Fruit fly (Drosophila melanogaster) whole organism, larva: ENCODE results near the gene CG17129.

Source experiments
- noc ChIP-seq: fragments of 200-800 bp; sonication (Bioruptor generic); optimal IDR thresholded peaks from 3 replicates; lab custom pipeline; 2019; ENCODE audit warnings: missing biosample characterization, mild to moderate bottlenecking, missing genetic modification characterization, moderate library complexity

CG17129 gene

dm6 chr3L:710345-710822 is 30.3 kb upstream of the CG17129 start, which contains the start of gene CkIIalpha-i3:
TSS of gene CkIIalpha-i3 (minus strand) at chr3L:710607.
- no peak for TF ChIP-seq noc

- TF ChIP-seq noc, result no peak
Observed at dm6 chr3L:709882-710281, 29.8 kb upstream of the CG17129 start.

- no peak for TF ChIP-seq noc
Observed at dm6 chr3L:707992-708489, 27.9 kb upstream of the CG17129 start, which contains the start of gene CG13895. TSS of gene CG13895 (minus strand) at chr3L:708205.

- no peak for TF ChIP-seq noc
Observed at dm6 chr3L:704661-705543, 24.8 kb upstream of the CG17129 start.

dm6 chr3L:703160-703793 is 23.2 kb upstream of the CG17129 start:
- no peak for TF ChIP-seq noc

- TF ChIP-seq noc, result no peak
Observed at dm6 chr3L:701798-702635, 21.9 kb upstream of the CG17129 start.

- TF ChIP-seq noc, result peak; percentile 43
Observed at dm6 chr3L:700160-700917, 20.2 kb upstream of the CG17129 start.

dm6 chr3L:699368-700150 is 19.4 kb upstream of the CG17129 start:
- no peak for TF ChIP-seq noc

- TF ChIP-seq noc, result no peak
Observed at dm6 chr3L:698748-699367, 18.7 kb upstream of the CG17129 start, which contains the start of gene CG13894. TSS of gene CG13894 (minus strand) at chr3L:699144.

- TF ChIP-seq noc, result no peak
Observed at dm6 chr3L:697724-698123, 17.6 kb upstream of the CG17129 start.

- TF ChIP-seq noc, result no peak
Observed at dm6 chr3L:697055-697427, 16.9 kb upstream of the CG17129 start.

- peak; percentile 85 for TF ChIP-seq noc
Observed at dm6 chr3L:696404-697054, 16.4 kb upstream of the CG17129 start.

- TF ChIP-seq noc, result no peak
Observed at dm6 chr3L:695510-695909, 15.4 kb upstream of the CG17129 start.

dm6 chr3L:692699-693098 is 12.6 kb upstream of the CG17129 start, which contains the start of gene Vti1a:
TSS of gene Vti1a (minus strand) at chr3L:692919.
- TF ChIP-seq noc, result no peak
